Worm (Caenorhabditis elegans): ENCODE results near the gene F32D8.8.

F32D8.8 gene

ce11 chrV:10924731-10925130 lies 22.1 kb upstream of the F32D8.8 start, which contains the start of gene F58B4.6:
F58B4.6 (plus strand) TSS chrV:10925031.
- peak; percentile 71 for TF ChIP-seq fkh-8 (tag; optimal IDR thresholded peaks at IDR 0.05)
- TF ChIP-seq pax-3 (tag; optimal IDR thresholded peaks at IDR 0.05) = peak; percentile 17
- TF ChIP-seq nhr-47 (tag; optimal IDR thresholded peaks at IDR 0.05) = peak; percentile 20
- TF ChIP-seq nhr-71 (tag; optimal IDR thresholded peaks at IDR 0.05) = peak; percentile 12
- no peak for TF ChIP-seq lir-3 (tag; optimal IDR thresholded peaks at IDR 0.05; ENCODE audit: poor library complexity)

- TF ChIP-seq nhr-84 (tag; optimal IDR thresholded peaks at IDR 0.05) (no peak), snu-23 (GFP tag; optimal IDR thresholded peaks at IDR 0.05) (no peak), vab-15 (tag; optimal IDR thresholded peaks at IDR 0.05) (no peak), rnt-1 (tag; optimal IDR thresholded peaks at IDR 0.05) (no peak), efl-3 (GFP tag; optimal IDR thresholded peaks at IDR 0.05) (no peak), nhr-71 (tag; optimal IDR thresholded peaks at IDR 0.05) (no peak), tbx-2 (tag; optimal IDR thresholded peaks at IDR 0.05) (no peak), lin-39 (tag; optimal IDR thresholded peaks at IDR 0.05) (no peak), nhr-12 (tag; optimal IDR thresholded peaks at IDR 0.05) (no peak), nhr-20 (tag; optimal IDR thresholded peaks at IDR 0.05) (no peak), C16A3.4 (tag; optimal IDR thresholded peaks at IDR 0.05) (no peak), isw-1 (GFP tag; IDR thresholded peaks at IDR 0.05) (no peak), snpc-4 (tag; optimal IDR thresholded peaks at IDR 0.05) (no peak), aha-1 (tag; optimal IDR thresholded peaks at IDR 0.05) (no peak), mdl-1 (tag; optimal IDR thresholded peaks at IDR 0.05) (no peak), jun-1 (tag; optimal IDR thresholded peaks at IDR 0.05) (no peak)
Observed at ce11 chrV:10923229-10923628, 20.6 kb upstream of the F32D8.8 start, which contains the start of gene F58B4.7. F58B4.7 (minus strand) TSS chrV:10923329.

DNA sequence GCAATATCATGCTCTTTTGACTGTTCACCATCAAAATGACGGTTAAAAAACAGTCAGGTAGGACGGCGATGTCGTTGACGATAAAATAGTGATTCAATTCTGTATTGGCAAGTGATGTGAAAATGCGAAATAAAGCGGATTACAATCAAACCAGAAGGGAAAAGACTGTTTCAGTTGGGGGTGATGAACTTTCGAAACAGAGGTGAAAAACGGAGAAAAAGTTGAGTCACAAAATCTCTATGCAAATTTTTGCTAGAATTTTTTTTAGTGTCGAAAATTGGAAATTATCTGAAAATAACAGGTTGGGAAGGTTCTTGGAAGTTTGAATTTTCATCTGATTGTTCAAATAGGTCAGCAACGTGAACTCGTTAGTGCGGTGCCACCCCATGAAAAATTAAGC lies 19.2 kb upstream of the F32D8.8 start, which contains the start of gene nas-31:
Gene nas-31 (minus strand): TSS at position 101 of the 400 bp plus-strand sequence.
- no peak for TF ChIP-seq irx-1 (tag; optimal IDR thresholded peaks at IDR 0.05)
- TF ChIP-seq nhr-85 (tag) = no peak
- TF ChIP-seq efl-3 (GFP tag; optimal IDR thresholded peaks at IDR 0.05) = no peak
- no peak for TF ChIP-seq jun-1 (tag; optimal IDR thresholded peaks at IDR 0.05)
- no peak for TF ChIP-seq elt-3 (tag; optimal IDR thresholded peaks at IDR 0.05)
- TF ChIP-seq hlh-4 (tag; optimal IDR thresholded peaks at IDR 0.05) = no peak
- TF ChIP-seq mab-9 (GFP tag; IDR thresholded peaks at IDR 0.05) = no peak
- TF ChIP-seq nhr-84 (tag; optimal IDR thresholded peaks at IDR 0.05) = no peak
- no peak for TF ChIP-seq mep-1 (tag; optimal IDR thresholded peaks at IDR 0.05)
- TF ChIP-seq nhr-28 (tag; optimal IDR thresholded peaks at IDR 0.05) = no peak
- no peak for TF ChIP-seq fkh-8 (tag; optimal IDR thresholded peaks at IDR 0.05)
- no peak for TF ChIP-seq unc-130 (tag; optimal IDR thresholded peaks at IDR 0.05)
- no peak for TF ChIP-seq lin-35 (GFP tag; optimal IDR thresholded peaks at IDR 0.05)
- no peak for TF ChIP-seq lin-14 (GFP tag; optimal IDR thresholded peaks at IDR 0.05)
- no peak for TF ChIP-seq C16A3.4 (tag; optimal IDR thresholded peaks at IDR 0.05)
- TF ChIP-seq fos-1 (tag; optimal IDR thresholded peaks at IDR 0.05) = no peak

ce11 chrV:10918373-10918772 lies 15.8 kb upstream of the F32D8.8 start, which contains the start of gene F58B4.2:
F58B4.2 (minus strand) TSS chrV:10918473.
- TF ChIP-seq elt-2 (tag; optimal IDR thresholded peaks at IDR 0.05) = no peak
- no peak for TF ChIP-seq nhr-90 (tag; optimal IDR thresholded peaks at IDR 0.05; ENCODE audit: poor library complexity)
- no peak for TF ChIP-seq sptf-1 (tag; optimal IDR thresholded peaks at IDR 0.05)
- no peak for TF ChIP-seq unc-86 (tag; optimal IDR thresholded peaks at IDR 0.05)
- no peak for TF ChIP-seq tlp-1 (tag; optimal IDR thresholded peaks at IDR 0.05)
- TF ChIP-seq unc-62 (GFP tag; optimal IDR thresholded peaks at IDR 0.05) = no peak
- TF ChIP-seq skn-1 (tag; optimal IDR thresholded peaks at IDR 0.05) = no peak
- no peak for TF ChIP-seq swsn-7 (tag; optimal IDR thresholded peaks at IDR 0.05)
- TF ChIP-seq egl-27 (tag; optimal IDR thresholded peaks at IDR 0.05) = no peak
- TF ChIP-seq mef-2 (tag; optimal IDR thresholded peaks at IDR 0.05) = no peak
- no peak for TF ChIP-seq pax-3 (tag; optimal IDR thresholded peaks at IDR 0.05)
- TF ChIP-seq dpl-1 (GFP tag; optimal IDR thresholded peaks at IDR 0.05) = no peak
- no peak for TF ChIP-seq nhr-12 (tag; optimal IDR thresholded peaks at IDR 0.05)
- TF ChIP-seq unc-30 (tag; optimal IDR thresholded peaks at IDR 0.05) = no peak
